Worm (Caenorhabditis elegans) whole organism, L4/young adult: ENCODE measurements around the gene F44G4.1.

Experiments
- W03F9.2 ChIP-seq: fragments of 150-350 bp; optimal IDR thresholded peaks from 2 replicates; lab custom pipeline; 2014; ENCODE audit warnings: missing biosample characterization, missing genetic modification characterization
- dao-5 ChIP-seq: sonication (generic microtip); optimal IDR thresholded peaks from 2 replicates; lab custom pipeline; 2016; ENCODE audit warnings: missing genotype, missing genetic modification characterization, moderate library complexity, missing compliant biosample characterization

- no peak for TF ChIP-seq W03F9.2 (tag; lab: Kevin White, UChicago)
- no peak for TF ChIP-seq dao-5 (tag; lab: Kevin White, UChicago)
Measured at ce11 chrII:8962206-8962605, 32.2 kb upstream of the F44G4.1 start.
